Fruit fly (Drosophila melanogaster) whole organism, embryonic: ENCODE results near the gene Cfp1.

Experiments
- ATbp ChIP-seq: fragments of 200-800 bp; sonication (Bioruptor generic); optimal IDR thresholded peaks from 2 replicates; lab custom pipeline; 2017; ENCODE audit warnings: missing biosample characterization, mild to moderate bottlenecking, missing genetic modification characterization, missing genetic modification reagents
- Antp ChIP-seq: fragments of 200-800 bp; sonication (Bioruptor generic); optimal IDR thresholded peaks from 3 replicates; lab custom pipeline; 2016; ENCODE audit warnings: missing biosample characterization, missing genetic modification characterization
- Atf3 ChIP-seq: fragments of 200-800 bp; sonication (Bioruptor generic); optimal IDR thresholded peaks from 3 replicates; lab custom pipeline; 2016; ENCODE audit warnings: missing biosample characterization, missing genetic modification characterization
- Bgb ChIP-seq: fragments of 200-800 bp; sonication (Bioruptor generic); IDR thresholded peaks from 2 replicates; pipeline ENCODE4 v1.3.6; 2022; ENCODE audit warnings: missing biosample characterization, missing genetic modification characterization; ENCODE audit not compliant: partially characterized antibody
- CG10321 ChIP-seq: fragments of 200-800 bp; sonication (Bioruptor generic); IDR thresholded peaks from 2 replicates; pipeline ENCODE4 v1.3.6; 2022; ENCODE audit warnings: missing biosample characterization, missing genetic modification characterization
- CG10366 ChIP-seq: fragments of 200-800 bp; sonication (Bioruptor generic); IDR thresholded peaks from 2 replicates; pipeline ENCODE4 v1.3.6; 2022; ENCODE audit warnings: missing biosample characterization, missing genetic modification characterization
- CG11085 ChIP-seq: fragments of 200-800 bp; sonication (Bioruptor generic); IDR thresholded peaks from 2 replicates; pipeline ENCODE4 v1.3.6; 2022; ENCODE audit warnings: missing biosample characterization, missing genetic modification characterization
- CG12659 ChIP-seq: fragments of 200-800 bp; sonication (Bioruptor generic); optimal IDR thresholded peaks from 3 replicates; lab custom pipeline; 2017; ENCODE audit warnings: mild to moderate bottlenecking, missing biosample characterization, missing genetic modification reagents, missing genetic modification characterization
- CG14667 ChIP-seq: fragments of 200-800 bp; sonication (Bioruptor generic); IDR thresholded peaks from 2 replicates; pipeline ENCODE4 v1.3.6; 2022; ENCODE audit warnings: missing biosample characterization, missing genetic modification characterization
- CG14860 ChIP-seq: fragments of 200-800 bp; sonication (Bioruptor generic); IDR thresholded peaks from 3 replicates; pipeline ENCODE4 v1.3.6; 2022; ENCODE audit warnings: missing biosample characterization, missing genetic modification characterization; ENCODE audit not compliant: partially characterized antibody
- CG16813 ChIP-seq: fragments of 200-800 bp; sonication (Bioruptor generic); IDR thresholded peaks from 3 replicates; pipeline ENCODE4 v1.3.6; 2022; ENCODE audit warnings: missing biosample characterization, missing genetic modification characterization; ENCODE audit not compliant: partially characterized antibody
- CG18599 ChIP-seq: fragments of 200-800 bp; sonication (Bioruptor generic); optimal IDR thresholded peaks from 3 replicates; lab custom pipeline; 2017; ENCODE audit warnings: missing biosample characterization, missing genetic modification characterization, mild to moderate bottlenecking, moderate library complexity, missing genetic modification reagents
- CG31388 ChIP-seq: fragments of 200-800 bp; sonication (Bioruptor generic); optimal IDR thresholded peaks from 2 replicates; lab custom pipeline; 2016; ENCODE audit warnings: missing biosample characterization, missing genetic modification characterization
- CG32767 ChIP-seq: fragments of 200-800 bp; sonication (Bioruptor generic); IDR thresholded peaks from 2 replicates; pipeline ENCODE4 v1.3.6; 2022; ENCODE audit warnings: missing biosample characterization, missing genetic modification characterization
- CG33213 ChIP-seq: fragments of 200-800 bp; sonication (Bioruptor generic); optimal IDR thresholded peaks from 3 replicates; lab custom pipeline; 2016; ENCODE audit warnings: missing biosample characterization, missing genetic modification characterization
- CG34422 ChIP-seq: fragments of 200-800 bp; sonication (Bioruptor generic); IDR thresholded peaks from 3 replicates; pipeline ENCODE4 v1.3.6; 2022; ENCODE audit warnings: missing biosample characterization, missing genetic modification characterization
- CG42726 ChIP-seq: fragments of 200-800 bp; sonication (Bioruptor generic); IDR thresholded peaks from 2 replicates; pipeline ENCODE4 v1.3.6; 2022; ENCODE audit warnings: missing biosample characterization, missing genetic modification characterization; ENCODE audit not compliant: partially characterized antibody
- CG5245 ChIP-seq: fragments of 200-800 bp; sonication (Bioruptor generic); optimal IDR thresholded peaks from 3 replicates; lab custom pipeline; 2016; ENCODE audit warnings: missing biosample characterization, missing genetic modification characterization
- CG6683 ChIP-seq: fragments of 200-800 bp; sonication (Bioruptor generic); optimal IDR thresholded peaks from 2 replicates; lab custom pipeline; 2017; ENCODE audit warnings: missing biosample characterization, mild to moderate bottlenecking, missing genetic modification characterization, missing genetic modification reagents
- CG7786 ChIP-seq: fragments of 200-800 bp; sonication (Bioruptor generic); optimal IDR thresholded peaks from 2 replicates; lab custom pipeline; 2016; ENCODE audit warnings: missing biosample characterization, missing genetic modification characterization
- CG8388 ChIP-seq: fragments of 200-800 bp; sonication (Bioruptor generic); optimal IDR thresholded peaks from 2 replicates; lab custom pipeline; 2019; ENCODE audit warnings: missing biosample characterization, mild to moderate bottlenecking, missing genetic modification characterization, moderate library complexity
- CG9609 ChIP-seq: fragments of 200-800 bp; sonication (Bioruptor generic); optimal IDR thresholded peaks from 3 replicates; lab custom pipeline; 2016; ENCODE audit warnings: missing biosample characterization, missing genetic modification characterization
- Chrac-16 ChIP-seq: fragments of 200-800 bp; sonication (Bioruptor generic); optimal IDR thresholded peaks from 3 replicates; lab custom pipeline; 2016; ENCODE audit warnings: missing biosample characterization, missing genetic modification characterization
- D ChIP-seq, 2 experiments: fragments of 200-800 bp in 1 of 2; fragments of >200 bp in 1 of 2; sonication (Bioruptor generic) in 1 of 2; optimal IDR thresholded peaks; 2 replicates in 1 of 2; 3 replicates in 1 of 2; lab custom pipeline; 2017; ENCODE audit warnings: mild to moderate bottlenecking in 1 of 2, missing biosample characterization in 1 of 2, missing genetic modification characterization in 1 of 2, missing genetic modification reagents in 1 of 2
- D19A ChIP-seq: fragments of 200-800 bp; optimal IDR thresholded peaks from 3 replicates; lab custom pipeline; 2019; ENCODE audit warnings: missing biosample characterization, mild to moderate bottlenecking, missing genetic modification characterization, moderate library complexity
- D19B ChIP-seq: fragments of 200-800 bp; sonication (Bioruptor generic); optimal IDR thresholded peaks from 2 replicates; lab custom pipeline; 2017; ENCODE audit warnings: missing biosample characterization, mild to moderate bottlenecking, missing genetic modification characterization
- E2f1 ChIP-seq: fragments of 200-800 bp; sonication (Bioruptor generic); IDR thresholded peaks from 2 replicates; pipeline ENCODE4 v1.3.6; 2022; ENCODE audit warnings: missing biosample characterization, missing genetic modification characterization
- HLH3B ChIP-seq: fragments of 200-800 bp; sonication (Bioruptor generic); IDR thresholded peaks from 2 replicates; pipeline ENCODE4 v1.3.6; 2022; ENCODE audit warnings: missing biosample characterization, missing genetic modification characterization
- Mrtf ChIP-seq: fragments of 200-800 bp; sonication (Bioruptor generic); IDR thresholded peaks from 3 replicates; pipeline ENCODE4 v1.3.6; 2022; ENCODE audit warnings: missing biosample characterization, missing genetic modification characterization
- Ssrp ChIP-seq: fragments of 200-800 bp; sonication (Bioruptor generic); optimal IDR thresholded peaks from 2 replicates; lab custom pipeline; 2018; ENCODE audit warnings: missing biosample characterization, mild to moderate bottlenecking, missing genetic modification characterization, moderate library complexity
- Xbp1 ChIP-seq: fragments of 200-800 bp; sonication (Bioruptor generic); optimal IDR thresholded peaks from 3 replicates; lab custom pipeline; 2016; ENCODE audit warnings: missing biosample characterization, mild to moderate bottlenecking, missing genetic modification characterization
- amos ChIP-seq: fragments of 200-800 bp; sonication (Bioruptor generic); IDR thresholded peaks from 2 replicates; pipeline ENCODE4 v1.3.6; 2022; ENCODE audit warnings: missing biosample characterization, missing genetic modification characterization; ENCODE audit not compliant: partially characterized antibody
- cg ChIP-seq: fragments of 200-800 bp; sonication (Bioruptor generic); optimal IDR thresholded peaks from 3 replicates; lab custom pipeline; 2019; ENCODE audit warnings: missing biosample characterization, mild to moderate bottlenecking, missing genetic modification characterization, moderate library complexity
- danr ChIP-seq: fragments of 200-800 bp; sonication (Bioruptor generic); IDR thresholded peaks from 2 replicates; pipeline ENCODE4 v1.3.6; 2022; ENCODE audit warnings: missing biosample characterization, missing genetic modification characterization
- gcm2 ChIP-seq: fragments of 200-800 bp; sonication (Bioruptor generic); optimal IDR thresholded peaks from 2 replicates; lab custom pipeline; 2016; ENCODE audit warnings: missing biosample characterization, missing genetic modification characterization
- gsb-n ChIP-seq: fragments of 200-800 bp; sonication (Bioruptor generic); optimal IDR thresholded peaks from 3 replicates; lab custom pipeline; 2018; ENCODE audit warnings: missing biosample characterization, mild to moderate bottlenecking, missing genetic modification characterization
- ind ChIP-seq: fragments of 200-800 bp; sonication (Bioruptor generic); optimal IDR thresholded peaks from 3 replicates; lab custom pipeline; 2016; ENCODE audit warnings: missing biosample characterization, missing genetic modification characterization
- klu ChIP-seq: fragments of 200-800 bp; sonication (Bioruptor generic); IDR thresholded peaks from 2 replicates; pipeline ENCODE4 v1.3.6; 2022; ENCODE audit warnings: missing biosample characterization, missing genetic modification characterization
- mirr ChIP-seq: fragments of 200-800 bp; sonication (Bioruptor generic); optimal IDR thresholded peaks from 3 replicates; lab custom pipeline; 2018; ENCODE audit warnings: missing biosample characterization, mild to moderate bottlenecking, missing genetic modification characterization
- nerfin-1 ChIP-seq: fragments of 200-800 bp; sonication (Bioruptor generic); optimal IDR thresholded peaks from 3 replicates; lab custom pipeline; 2019; ENCODE audit warnings: missing biosample characterization, mild to moderate bottlenecking, missing genetic modification characterization, moderate library complexity
- pho ChIP-seq: fragments of 200-800 bp; sonication (Bioruptor generic); optimal IDR thresholded peaks from 2 replicates; lab custom pipeline; 2016; ENCODE audit warnings: missing biosample characterization, missing genetic modification characterization
- pnt ChIP-seq: fragments of 200-800 bp; sonication (Bioruptor generic); optimal IDR thresholded peaks from 3 replicates; lab custom pipeline; 2016; ENCODE audit warnings: missing biosample characterization, missing genetic modification characterization
- schlank ChIP-seq: fragments of 200-800 bp; sonication (Bioruptor generic); optimal IDR thresholded peaks from 2 replicates; lab custom pipeline; 2018; ENCODE audit warnings: missing biosample characterization, mild to moderate bottlenecking, missing genetic modification characterization
- sens-2 ChIP-seq: fragments of 200-800 bp; sonication (Bioruptor generic); IDR thresholded peaks from 2 replicates; pipeline ENCODE4 v1.3.6; 2022; ENCODE audit warnings: missing biosample characterization, missing genetic modification characterization
- sim ChIP-seq: fragments of 200-800 bp; sonication (Bioruptor generic); IDR thresholded peaks from 2 replicates; pipeline ENCODE4 v1.3.6; 2022; ENCODE audit warnings: missing biosample characterization, missing genetic modification characterization
- sr ChIP-seq: fragments of 200-800 bp; sonication (Bioruptor generic); IDR thresholded peaks from 3 replicates; pipeline ENCODE4 v1.3.6; 2022; ENCODE audit warnings: missing biosample characterization, missing genetic modification characterization
- ssp ChIP-seq: fragments of 200-800 bp; sonication (Bioruptor generic); IDR thresholded peaks from 2 replicates; pipeline ENCODE4 v1.3.6; 2022; ENCODE audit warnings: missing biosample characterization, missing genetic modification characterization
- tgo ChIP-seq: fragments of 200-800 bp; sonication (Bioruptor generic); IDR thresholded peaks from 3 replicates; pipeline ENCODE4 v1.3.6; 2022; ENCODE audit warnings: missing biosample characterization, missing genetic modification characterization
- tna ChIP-seq: fragments of 200-800 bp; sonication (Bioruptor generic); IDR thresholded peaks from 2 replicates; pipeline ENCODE4 v1.3.6; 2022; ENCODE audit warnings: missing biosample characterization, missing genetic modification characterization; ENCODE audit not compliant: partially characterized antibody
- wor ChIP-seq: fragments of 200-800 bp; sonication (Bioruptor generic); IDR thresholded peaks from 2 replicates; pipeline ENCODE4 v1.3.6; 2022; ENCODE audit warnings: missing biosample characterization, missing genetic modification characterization
- z ChIP-seq: fragments of 200-800 bp; sonication (Bioruptor generic); IDR thresholded peaks from 3 replicates; pipeline ENCODE4 v1.3.6; 2022; ENCODE audit warnings: missing biosample characterization, missing genetic modification characterization

Cfp1 gene

DNA sequence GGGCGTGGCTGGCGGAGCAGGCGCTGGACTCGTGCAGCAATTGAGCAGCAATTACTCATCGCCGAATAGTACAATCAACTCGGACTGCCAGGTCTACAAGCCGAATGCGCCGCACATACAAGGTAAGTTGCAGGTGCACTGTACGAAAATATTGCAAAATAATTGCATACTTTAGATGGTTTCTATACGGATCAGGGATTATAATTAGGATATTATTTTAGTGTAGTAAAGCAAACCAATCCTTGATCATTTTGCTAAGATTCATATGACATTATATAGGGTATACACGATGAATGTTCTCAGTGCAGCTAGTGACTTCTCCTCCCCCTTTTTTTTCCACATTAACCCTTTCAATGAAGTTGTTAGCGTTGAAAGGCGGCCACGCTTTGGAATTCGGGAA lies 22.8 kb upstream of the Cfp1 start (continued):
- no peak for TF ChIP-seq CG32767
- TF ChIP-seq gsb-n: no peak
- no peak; the same call in 1 of the 2 replicates for TF ChIP-seq HLH3B (GFP tag; lab: Robert Waterston, UW)
- TF ChIP-seq Bgb (GFP tag; lab: Robert Waterston, UW): no peak
- TF ChIP-seq mirr (GFP tag; lab: Kevin White, UChicago): no peak
- no peak for TF ChIP-seq CG9609 (GFP tag; lab: Kevin White, UChicago)
- no peak for TF ChIP-seq Ssrp (tag; lab: Kevin White, UChicago)
- no peak for TF ChIP-seq Antp (GFP tag; lab: Kevin White, UChicago)
- no peak for TF ChIP-seq CG7786
- no peak for TF ChIP-seq CG14860 (GFP tag; lab: Robert Waterston, UW)
- no peak for TF ChIP-seq Atf3 (GFP tag; lab: Kevin White, UChicago)
- peak; percentile 34 for TF ChIP-seq CG8388 (GFP tag; lab: Kevin White, UChicago)
- TF ChIP-seq cg (GFP tag; lab: Kevin White, UChicago): no peak
- no peak for TF ChIP-seq tna (GFP tag; lab: Robert Waterston, UW)
- no peak for TF ChIP-seq CG14667
- TF ChIP-seq sr: no peak
- TF ChIP-seq E2f1: peak; percentile 29; the same call in 1 of the 2 replicates
- no peak for TF ChIP-seq CG5245 (GFP tag; lab: Kevin White, UChicago)
- no peak for TF ChIP-seq CG12659 (GFP tag; lab: Kevin White, UChicago)
- peak; percentile 11 for TF ChIP-seq D19A (tag; lab: Kevin White, UChicago)
- no peak for TF ChIP-seq CG42726 (GFP tag; lab: Robert Waterston, UW)
- TF ChIP-seq D19B (GFP tag; lab: Kevin White, UChicago): no peak
- TF ChIP-seq pnt (GFP tag; lab: Kevin White, UChicago): peak; percentile 11
- no peak for TF ChIP-seq ATbp (GFP tag; lab: Kevin White, UChicago)
- TF ChIP-seq Mrtf (GFP tag; lab: Robert Waterston, UW): no peak
- TF ChIP-seq wor (GFP tag; lab: Robert Waterston, UW): no peak
- no peak for TF ChIP-seq amos (GFP tag; lab: Robert Waterston, UW)
- TF ChIP-seq D (optimal IDR thresholded peaks at IDR 0.05; lab: Kevin White, UChicago): no peak
- no peak for TF ChIP-seq D (GFP tag; optimal IDR thresholded peaks at IDR 0.05; lab: Kevin White, UChicago)
- no peak for TF ChIP-seq nerfin-1 (tag; lab: Kevin White, UChicago)
- TF ChIP-seq CG16813 (GFP tag; lab: Robert Waterston, UW): no peak
- no peak for TF ChIP-seq sens-2 (GFP tag; lab: Robert Waterston, UW)
- peak; percentile 7 for TF ChIP-seq Xbp1 (GFP tag; lab: Kevin White, UChicago)
- 0 out of 2 replicates have a peak, but pooled peaks have one; percentile 23 for TF ChIP-seq ssp
- TF ChIP-seq CG18599 (GFP tag; lab: Kevin White, UChicago): no peak
- TF ChIP-seq pho (GFP tag; lab: Kevin White, UChicago): no peak
- TF ChIP-seq CG10366 (GFP tag; lab: Robert Waterston, UW): no peak; the same call in 1 of the 2 replicates
- no peak for TF ChIP-seq CG11085
- TF ChIP-seq z (GFP tag; lab: Robert Waterston, UW): no peak
- TF ChIP-seq CG10321: no peak
- TF ChIP-seq klu (GFP tag; lab: Robert Waterston, UW): no peak
- TF ChIP-seq sim (GFP tag; lab: Robert Waterston, UW): no peak
- TF ChIP-seq CG34422 (GFP tag; lab: Robert Waterston, UW): 0 out of 3 replicates have a peak, but pooled peaks have one; percentile 25
- TF ChIP-seq gcm2 (GFP tag; lab: Kevin White, UChicago): no peak
- TF ChIP-seq ind (GFP tag; lab: Kevin White, UChicago): no peak
- TF ChIP-seq CG6683 (GFP tag; lab: Kevin White, UChicago): no peak
- TF ChIP-seq CG31388 (GFP tag; lab: Kevin White, UChicago): no peak
- TF ChIP-seq schlank (tag; lab: Kevin White, UChicago): no peak
- no peak for TF ChIP-seq CG33213 (GFP tag; lab: Kevin White, UChicago)
- no peak for TF ChIP-seq danr (GFP tag; lab: Robert Waterston, UW)
- TF ChIP-seq Chrac-16 (GFP tag; lab: Kevin White, UChicago): peak; percentile 6
- TF ChIP-seq tgo (GFP tag; lab: Robert Waterston, UW): no peak
